Worm (Caenorhabditis elegans): Measurements from ENCODE around the gene M02B7.2.

DNA sequence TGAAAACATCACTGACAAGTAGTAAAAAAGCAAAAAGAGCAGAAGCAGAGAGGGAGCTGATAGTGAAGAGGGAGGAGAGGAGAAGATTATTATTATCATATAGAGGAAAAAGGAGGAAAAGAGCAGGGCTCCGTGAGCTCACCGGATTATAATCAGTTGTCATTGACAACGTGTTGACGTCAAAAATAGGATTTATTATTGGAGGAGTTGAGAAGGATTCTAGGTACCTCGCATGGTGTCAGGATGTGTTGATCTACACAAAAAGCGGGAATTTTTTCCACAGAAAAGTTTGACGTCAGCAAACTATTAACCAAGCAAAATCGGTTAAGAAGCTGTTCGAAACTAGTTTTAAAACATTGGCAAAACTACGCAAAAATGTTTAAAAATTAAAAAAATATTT is 29.2 kb upstream of the M02B7.2 start:
- no peak for TF ChIP-seq nhr-11 (tag; optimal IDR thresholded peaks at IDR 0.05)
- TF ChIP-seq hlh-8 (tag; optimal IDR thresholded peaks at IDR 0.05) = no peak
- TF ChIP-seq ceh-48 (tag; optimal IDR thresholded peaks at IDR 0.05) = no peak
- no peak for TF ChIP-seq ceh-22 (tag; optimal IDR thresholded peaks at IDR 0.05)
- TF ChIP-seq ceh-2 (tag; optimal IDR thresholded peaks at IDR 0.05) = no peak
- no peak for TF ChIP-seq pha-2 (tag; optimal IDR thresholded peaks at IDR 0.05)
- no peak for TF ChIP-seq ceh-30 (tag; optimal IDR thresholded peaks at IDR 0.05)
- TF ChIP-seq unc-86 (tag; optimal IDR thresholded peaks at IDR 0.05) = no peak
- TF ChIP-seq pros-1 (tag; optimal IDR thresholded peaks at IDR 0.05) = no peak
- TF ChIP-seq dve-1 (tag; optimal IDR thresholded peaks at IDR 0.05) = no peak
- no peak for TF ChIP-seq ceh-31 (tag; optimal IDR thresholded peaks at IDR 0.05)
